Fruit fly (Drosophila melanogaster) whole organism, embryonic: ENCODE measurements around the gene Gale.

Source experiments
- Antp ChIP-seq: fragments of 200-800 bp; sonication (Bioruptor generic); optimal IDR thresholded peaks from 3 replicates; lab custom pipeline; 2016; ENCODE audit warnings: missing biosample characterization, missing genetic modification characterization
- Bdp1 ChIP-seq: fragments of 200-800 bp; sonication (Bioruptor generic); optimal IDR thresholded peaks from 3 replicates; lab custom pipeline; 2016; ENCODE audit warnings: missing biosample characterization, missing genetic modification characterization
- Bgb ChIP-seq: fragments of 200-800 bp; sonication (Bioruptor generic); IDR thresholded peaks from 2 replicates; pipeline ENCODE4 v1.3.6; 2022; ENCODE audit warnings: missing biosample characterization, missing genetic modification characterization; ENCODE audit not compliant: partially characterized antibody
- CG10543 ChIP-seq: fragments of 200-800 bp; sonication (Bioruptor generic); optimal IDR thresholded peaks from 3 replicates; lab custom pipeline; 2017; ENCODE audit warnings: missing biosample characterization, mild to moderate bottlenecking, missing genetic modification characterization, moderate library complexity
- CG10979 ChIP-seq: fragments of 200-800 bp; sonication (Bioruptor generic); optimal IDR thresholded peaks from 2 replicates; lab custom pipeline; 2018; ENCODE audit warnings: missing biosample characterization, mild to moderate bottlenecking, missing genetic modification characterization, moderate library complexity
- CG11456 ChIP-seq: fragments of 200-800 bp; sonication (Bioruptor generic); IDR thresholded peaks from 3 replicates; pipeline ENCODE4 v1.3.6; 2022; ENCODE audit warnings: missing biosample characterization, missing genetic modification characterization
- CG11696 ChIP-seq: fragments of 200-800 bp; sonication (Bioruptor generic); IDR thresholded peaks from 2 replicates; pipeline ENCODE4 v1.3.6; 2022; ENCODE audit warnings: missing biosample characterization, missing genetic modification characterization
- CG12769 ChIP-seq: fragments of 200-800 bp; sonication (Bioruptor generic); optimal IDR thresholded peaks from 2 replicates; lab custom pipeline; 2019; ENCODE audit warnings: missing biosample characterization, mild to moderate bottlenecking, missing genetic modification characterization, moderate library complexity
- CG14441 ChIP-seq: fragments of 200-800 bp; sonication (Bioruptor generic); IDR thresholded peaks from 2 replicates; pipeline ENCODE4 v1.3.6; 2022; ENCODE audit warnings: missing biosample characterization, missing genetic modification characterization
- CG14965 ChIP-seq: fragments of 200-800 bp; sonication (Bioruptor generic); optimal IDR thresholded peaks from 2 replicates; lab custom pipeline; 2016; ENCODE audit warnings: missing biosample characterization, missing genetic modification characterization, borderline replicate concordance
- CG15514 ChIP-seq: fragments of 200-800 bp; sonication (Bioruptor generic); optimal IDR thresholded peaks from 3 replicates; lab custom pipeline; 2017; ENCODE audit warnings: missing biosample characterization, missing genetic modification characterization, mild to moderate bottlenecking, moderate library complexity, missing genetic modification reagents
- CG1603 ChIP-seq: fragments of 200-800 bp; sonication (Bioruptor generic); optimal IDR thresholded peaks from 2 replicates; lab custom pipeline; 2019; ENCODE audit warnings: missing biosample characterization, mild to moderate bottlenecking, missing genetic modification characterization, moderate library complexity
- CG2202 ChIP-seq: fragments of 200-800 bp; sonication (Bioruptor generic); optimal IDR thresholded peaks from 2 replicates; lab custom pipeline; 2018; ENCODE audit warnings: missing biosample characterization, mild to moderate bottlenecking, missing genetic modification characterization
- CG31388 ChIP-seq: fragments of 200-800 bp; sonication (Bioruptor generic); optimal IDR thresholded peaks from 2 replicates; lab custom pipeline; 2016; ENCODE audit warnings: missing biosample characterization, missing genetic modification characterization
- CG32767 ChIP-seq: fragments of 200-800 bp; sonication (Bioruptor generic); IDR thresholded peaks from 2 replicates; pipeline ENCODE4 v1.3.6; 2022; ENCODE audit warnings: missing biosample characterization, missing genetic modification characterization
- CG5953 ChIP-seq: fragments of 200-800 bp; sonication (Bioruptor generic); IDR thresholded peaks from 2 replicates; pipeline ENCODE4 v1.3.6; 2022; ENCODE audit warnings: missing biosample characterization, missing genetic modification characterization
- CG7556 ChIP-seq: fragments of 200-800 bp; sonication (Bioruptor generic); optimal IDR thresholded peaks from 2 replicates; lab custom pipeline; 2017; ENCODE audit warnings: missing biosample characterization, mild to moderate bottlenecking, missing genetic modification characterization
- CG7786 ChIP-seq: fragments of 200-800 bp; sonication (Bioruptor generic); optimal IDR thresholded peaks from 2 replicates; lab custom pipeline; 2016; ENCODE audit warnings: missing biosample characterization, missing genetic modification characterization
- CG7987 ChIP-seq: fragments of 200-800 bp; sonication (Bioruptor generic); optimal IDR thresholded peaks from 2 replicates; lab custom pipeline; 2018; ENCODE audit warnings: missing biosample characterization, mild to moderate bottlenecking, missing genetic modification characterization, moderate library complexity
- Chrac-16 ChIP-seq: fragments of 200-800 bp; sonication (Bioruptor generic); optimal IDR thresholded peaks from 3 replicates; lab custom pipeline; 2016; ENCODE audit warnings: missing biosample characterization, missing genetic modification characterization
- Drgx ChIP-seq: fragments of 200-800 bp; sonication (Bioruptor generic); IDR thresholded peaks from 2 replicates; pipeline ENCODE4 v1.3.6; 2022; ENCODE audit warnings: missing biosample characterization, missing genetic modification characterization
- Fer2 ChIP-seq: fragments of 200-800 bp; sonication (Bioruptor generic); optimal IDR thresholded peaks from 2 replicates; lab custom pipeline; 2018; ENCODE audit warnings: missing biosample characterization, mild to moderate bottlenecking, missing genetic modification characterization, moderate library complexity
- Gug ChIP-seq: fragments of 200-800 bp; sonication (Bioruptor generic); IDR thresholded peaks from 4 replicates; pipeline ENCODE4 v1.3.6; 2022; ENCODE audit warnings: missing biosample characterization, missing genetic modification characterization
- HmgZ ChIP-seq: fragments of 200-800 bp; sonication (Bioruptor generic); optimal IDR thresholded peaks from 2 replicates; lab custom pipeline; 2018; ENCODE audit warnings: missing biosample characterization, mild to moderate bottlenecking, missing genetic modification characterization
- NFAT ChIP-seq: fragments of 200-800 bp; sonication (Bioruptor generic); IDR thresholded peaks from 2 replicates; pipeline ENCODE4 v1.3.6; 2022; ENCODE audit warnings: missing biosample characterization, missing genetic modification characterization
- Nf-YA ChIP-seq: fragments of 200-800 bp; sonication (Bioruptor generic); IDR thresholded peaks from 2 replicates; pipeline ENCODE4 v1.3.6; 2022; ENCODE audit warnings: missing biosample characterization, missing genetic modification characterization
- Optix ChIP-seq: fragments of 200-800 bp; sonication (Bioruptor generic); IDR thresholded peaks from 3 replicates; pipeline ENCODE4 v1.3.6; 2022; ENCODE audit warnings: missing biosample characterization, missing genetic modification characterization
- Ptx1 ChIP-seq: fragments of 200-800 bp; sonication (Bioruptor generic); IDR thresholded peaks from 2 replicates; pipeline ENCODE4 v1.3.6; 2022; ENCODE audit warnings: missing biosample characterization, missing genetic modification characterization
- Sin3A ChIP-seq: fragments of >200 bp; optimal IDR thresholded peaks from 2 replicates; lab custom pipeline; 2018
- Spps ChIP-seq: fragments of 200-800 bp; sonication (Bioruptor generic); optimal IDR thresholded peaks from 2 replicates; lab custom pipeline; 2018; ENCODE audit warnings: missing biosample characterization, mild to moderate bottlenecking, missing genetic modification characterization
- Trl ChIP-seq, 3 experiments: fragments of >200 bp in 2 of 3; fragments of 200-800 bp in 1 of 3; sonication (Bioruptor generic) in 1 of 3; optimal IDR thresholded peaks; 2 replicates in 1 of 3; 3 replicates in 2 of 3; lab custom pipeline; 2016 to 2017; ENCODE audit warnings: missing biosample characterization in 1 of 3, missing genetic modification characterization in 1 of 3
- Vsx1 ChIP-seq: fragments of 200-800 bp; sonication (Bioruptor generic); optimal IDR thresholded peaks from 2 replicates; lab custom pipeline; 2017; ENCODE audit warnings: missing biosample characterization, mild to moderate bottlenecking, missing genetic modification characterization, missing genetic modification reagents
- bbx ChIP-seq: fragments of 200-800 bp; sonication (Bioruptor generic); IDR thresholded peaks from 2 replicates; pipeline ENCODE4 v1.3.6; 2022; ENCODE audit warnings: missing biosample characterization, missing genetic modification characterization; ENCODE audit not compliant: partially characterized antibody
- cato ChIP-seq: fragments of 200-800 bp; sonication (Bioruptor generic); optimal IDR thresholded peaks from 2 replicates; lab custom pipeline; 2016; ENCODE audit warnings: missing biosample characterization, missing genetic modification characterization, borderline replicate concordance
- dmrt99B ChIP-seq: fragments of 200-800 bp; sonication (Bioruptor generic); optimal IDR thresholded peaks from 2 replicates; lab custom pipeline; 2018; ENCODE audit warnings: missing biosample characterization, mild to moderate bottlenecking, missing genetic modification characterization, moderate library complexity
- lab ChIP-seq: fragments of 200-800 bp; sonication (Bioruptor generic); optimal IDR thresholded peaks from 3 replicates; lab custom pipeline; 2017; ENCODE audit warnings: missing biosample characterization, missing genetic modification characterization, mild to moderate bottlenecking, moderate library complexity, missing genetic modification reagents
- mirr ChIP-seq: fragments of 200-800 bp; sonication (Bioruptor generic); optimal IDR thresholded peaks from 3 replicates; lab custom pipeline; 2018; ENCODE audit warnings: missing biosample characterization, mild to moderate bottlenecking, missing genetic modification characterization
- nerfin-2 ChIP-seq: fragments of 200-800 bp; sonication (Bioruptor generic); IDR thresholded peaks from 2 replicates; pipeline ENCODE4 v1.3.6; 2022; ENCODE audit warnings: missing biosample characterization, missing genetic modification characterization; ENCODE audit not compliant: partially characterized antibody
- org-1 ChIP-seq: fragments of 200-800 bp; sonication (Bioruptor generic); optimal IDR thresholded peaks from 2 replicates; lab custom pipeline; 2017; ENCODE audit warnings: missing biosample characterization, missing genetic modification characterization
- pnt ChIP-seq: fragments of 200-800 bp; sonication (Bioruptor generic); optimal IDR thresholded peaks from 3 replicates; lab custom pipeline; 2016; ENCODE audit warnings: missing biosample characterization, missing genetic modification characterization
- salm ChIP-seq: fragments of 200-800 bp; sonication (Bioruptor generic); optimal IDR thresholded peaks from 2 replicates; lab custom pipeline; 2018; ENCODE audit warnings: missing biosample characterization, mild to moderate bottlenecking, missing genetic modification characterization
- sens ChIP-seq: fragments of 200-800 bp; sonication (Bioruptor generic); peaks from one replicate; lab custom pipeline; 2016; ENCODE audit warnings: missing biosample characterization, missing genetic modification characterization
- seq ChIP-seq: fragments of 200-800 bp; sonication (Bioruptor generic); IDR thresholded peaks from 2 replicates; pipeline ENCODE4 v1.3.6; 2022; ENCODE audit warnings: missing biosample characterization, missing genetic modification characterization
- slbo ChIP-seq: fragments of 200-800 bp; sonication (Bioruptor generic); IDR thresholded peaks from 2 replicates; pipeline ENCODE4 v1.3.6; 2022; ENCODE audit warnings: missing biosample characterization, missing genetic modification characterization
- toy ChIP-seq: fragments of 200-800 bp; sonication (Bioruptor generic); IDR thresholded peaks from 2 replicates; pipeline ENCODE4 v1.3.6; 2022; ENCODE audit warnings: missing biosample characterization, missing genetic modification characterization
- tup ChIP-seq: fragments of 200-800 bp; sonication (Bioruptor generic); optimal IDR thresholded peaks from 2 replicates; lab custom pipeline; 2016; ENCODE audit warnings: missing biosample characterization, mild to moderate bottlenecking, missing genetic modification characterization, moderate library complexity
- twi ChIP-seq: fragments of 200-800 bp; optimal IDR thresholded peaks from 2 replicates; lab custom pipeline; 2019; ENCODE audit warnings: missing biosample characterization, mild to moderate bottlenecking, missing genetic modification characterization, moderate library complexity
- z ChIP-seq: fragments of 200-800 bp; sonication (Bioruptor generic); IDR thresholded peaks from 3 replicates; pipeline ENCODE4 v1.3.6; 2022; ENCODE audit warnings: missing biosample characterization, missing genetic modification characterization

Gale gene

DNA sequence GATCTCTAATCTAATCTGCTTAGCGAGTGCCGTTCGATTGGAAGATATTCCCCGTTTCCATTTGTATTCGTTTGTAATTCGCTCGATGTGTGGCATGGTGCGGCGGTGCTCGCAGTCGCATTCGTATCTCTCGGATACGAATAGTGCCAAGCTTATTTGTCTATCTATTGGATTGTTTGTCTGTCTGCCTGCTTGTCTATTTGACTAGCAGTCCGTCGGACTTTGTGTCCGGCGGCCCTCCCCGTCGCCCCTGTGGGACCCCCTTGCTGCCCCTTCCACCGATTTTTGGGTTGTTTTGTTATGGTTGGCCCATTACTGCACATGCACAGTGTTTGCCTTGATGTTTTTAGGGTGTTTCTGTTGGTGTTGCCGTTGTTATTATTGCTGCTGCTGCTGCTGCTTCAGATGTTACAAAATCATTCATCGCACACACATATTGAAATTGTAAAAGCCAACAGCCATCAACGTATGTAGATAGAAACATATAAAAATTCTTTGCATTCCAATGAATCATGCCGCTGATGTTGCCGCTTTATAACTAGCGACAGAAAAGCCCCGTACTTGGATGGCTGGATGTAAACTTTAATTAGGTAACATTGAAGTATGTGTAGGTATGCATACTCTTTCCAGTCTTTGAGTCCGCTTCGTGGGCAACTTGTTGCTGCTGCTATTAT, 33.5 kb upstream of the Gale start (continued):
- no peak for TF ChIP-seq Spps (tag; lab: Kevin White, UChicago)
- no peak for TF ChIP-seq tup (GFP tag; lab: Kevin White, UChicago)
- peak; percentile 50 for TF ChIP-seq dmrt99B (tag; lab: Kevin White, UChicago)
- peak; percentile 6 for TF ChIP-seq twi (tag; lab: Kevin White, UChicago)
- peak; percentile 11 for TF ChIP-seq CG15514 (GFP tag; lab: Kevin White, UChicago)
- TF ChIP-seq CG5953 (GFP tag; lab: Robert Waterston, UW) = 0 out of 2 replicates have a peak, but pooled peaks have one; percentile 48
- no peak for TF ChIP-seq CG31388 (GFP tag; lab: Kevin White, UChicago)
- TF ChIP-seq salm = peak; percentile 38
- peak; percentile 39 for TF ChIP-seq HmgZ (tag; lab: Kevin White, UChicago)
- peak; percentile 39; the same call in 1 of the 3 replicates for TF ChIP-seq Optix
- TF ChIP-seq slbo = 0 out of 2 replicates have a peak, but pooled peaks have one; percentile 20
- TF ChIP-seq Trl (optimal IDR thresholded peaks at IDR 0.05; lab: Kevin White, UChicago) = no peak
- no peak for TF ChIP-seq Trl (GFP tag; optimal IDR thresholded peaks at IDR 0.05; lab: Kevin White, UChicago)
- TF ChIP-seq CG14441 = peak; percentile 25; the same call in 1 of the 2 replicates
- no peak for TF ChIP-seq cato
- TF ChIP-seq Ptx1 (GFP tag; lab: Robert Waterston, UW) = no peak
- peak; percentile 26 for TF ChIP-seq CG1603 (tag; lab: Kevin White, UChicago)
- TF ChIP-seq seq (GFP tag; lab: Robert Waterston, UW) = peak; percentile 26; the same call in 1 of the 2 replicates
- 0 out of 2 replicates have a peak, but pooled peaks have one; percentile 15 for TF ChIP-seq Drgx (GFP tag; lab: Robert Waterston, UW)
- no peak for TF ChIP-seq pnt (GFP tag; lab: Kevin White, UChicago)
- peak; percentile 43 for TF ChIP-seq CG2202
- 0 out of 2 replicates have a peak, but pooled peaks have one; percentile 11 for TF ChIP-seq nerfin-2 (GFP tag; lab: Robert Waterston, UW)
- peak; percentile 46; the same call in 1 of the 2 replicates for TF ChIP-seq bbx
- TF ChIP-seq CG10979 (tag; lab: Kevin White, UChicago) = no peak
- peak; percentile 56 for TF ChIP-seq CG10543 (GFP tag; lab: Kevin White, UChicago)
- TF ChIP-seq org-1 (GFP tag; lab: Kevin White, UChicago) = peak; percentile 46
- no peak for TF ChIP-seq Bdp1 (GFP tag; lab: Kevin White, UChicago)
- peak; percentile 60 for TF ChIP-seq lab (GFP tag; lab: Kevin White, UChicago)
- no peak for TF ChIP-seq Gug (GFP tag; lab: Robert Waterston, UW)
- TF ChIP-seq CG14965 = no peak
- no peak for TF ChIP-seq CG7786 (GFP tag; lab: Kevin White, UChicago)
- TF ChIP-seq NFAT (GFP tag; lab: Robert Waterston, UW) = 0 out of 2 replicates have a peak, but pooled peaks have one; percentile 9
- TF ChIP-seq sens (GFP tag; lab: Kevin White, UChicago) = no peak
- peak; percentile 55; the same call in 1 of the 2 replicates for TF ChIP-seq Nf-YA (GFP tag; lab: Robert Waterston, UW)
- peak; percentile 62; the same call in 1 of the 3 replicates for TF ChIP-seq z (GFP tag; lab: Robert Waterston, UW)
- TF ChIP-seq toy (GFP tag; lab: Robert Waterston, UW) = 0 out of 2 replicates have a peak, but pooled peaks have one; percentile 34
- TF ChIP-seq CG7987 (GFP tag; lab: Kevin White, UChicago) = peak; percentile 13
- TF ChIP-seq CG11456 (GFP tag; lab: Robert Waterston, UW) = 0 out of 3 replicates have a peak, but pooled peaks have one; percentile 39
- TF ChIP-seq Chrac-16 (GFP tag; lab: Kevin White, UChicago) = no peak
- peak; percentile 51 for TF ChIP-seq Vsx1
- TF ChIP-seq mirr = peak; percentile 46
- TF ChIP-seq Antp (GFP tag; lab: Kevin White, UChicago) = no peak
- TF ChIP-seq Sin3A (lab: Kevin White, UChicago) = no peak
- 0 out of 2 replicates have a peak, but pooled peaks have one; percentile 40 for TF ChIP-seq Bgb (GFP tag; lab: Robert Waterston, UW)
- no peak for TF ChIP-seq CG11696 (GFP tag; lab: Robert Waterston, UW)
- TF ChIP-seq CG12769 (tag; lab: Kevin White, UChicago) = peak; percentile 93
- peak; percentile 53; the same call in 1 of the 2 replicates for TF ChIP-seq CG32767 (GFP tag; lab: Robert Waterston, UW)
- no peak for TF ChIP-seq CG7556 (GFP tag; lab: Kevin White, UChicago)
- no peak for TF ChIP-seq Fer2 (tag; lab: Kevin White, UChicago)
